Fruit fly (Drosophila melanogaster) whole organism, embryonic: ENCODE data around the gene mRpL14.

Experiments
- Adf1 ChIP-seq: fragments of 200-800 bp; sonication (Bioruptor generic); IDR thresholded peaks from 2 replicates; pipeline ENCODE4 v1.3.6; 2022; ENCODE audit warnings: missing biosample characterization, missing genetic modification characterization
- Antp ChIP-seq: fragments of 200-800 bp; sonication (Bioruptor generic); optimal IDR thresholded peaks from 3 replicates; lab custom pipeline; 2016; ENCODE audit warnings: missing biosample characterization, missing genetic modification characterization
- Asciz ChIP-seq: fragments of 200-800 bp; sonication (Bioruptor generic); optimal IDR thresholded peaks from 2 replicates; lab custom pipeline; 2017; ENCODE audit warnings: missing biosample characterization, mild to moderate bottlenecking, missing genetic modification characterization, missing genetic modification reagents
- BEAF-32 ChIP-seq: fragments of 200-800 bp; sonication (Bioruptor generic); optimal IDR thresholded peaks from 3 replicates; lab custom pipeline; 2017; ENCODE audit warnings: missing biosample characterization, missing genetic modification characterization, mild to moderate bottlenecking, moderate library complexity, missing genetic modification reagents
- CG10431 ChIP-seq: fragments of 200-800 bp; sonication (Bioruptor generic); optimal IDR thresholded peaks from 3 replicates; lab custom pipeline; 2018; ENCODE audit warnings: missing biosample characterization, mild to moderate bottlenecking, missing genetic modification characterization
- CG12219 ChIP-seq: fragments of 200-800 bp; sonication (Bioruptor generic); optimal IDR thresholded peaks from 3 replicates; lab custom pipeline; 2018; ENCODE audit warnings: missing biosample characterization, mild to moderate bottlenecking, missing genetic modification characterization
- CG12391 ChIP-seq: fragments of 200-800 bp; sonication (Bioruptor generic); optimal IDR thresholded peaks from 3 replicates; lab custom pipeline; 2018; ENCODE audit warnings: missing biosample characterization, mild to moderate bottlenecking, missing genetic modification characterization, moderate library complexity
- CG14667 ChIP-seq: fragments of 200-800 bp; sonication (Bioruptor generic); IDR thresholded peaks from 2 replicates; pipeline ENCODE4 v1.3.6; 2022; ENCODE audit warnings: missing biosample characterization, missing genetic modification characterization
- CG18262 ChIP-seq: fragments of 200-800 bp; optimal IDR thresholded peaks from 3 replicates; lab custom pipeline; 2019; ENCODE audit warnings: missing biosample characterization, mild to moderate bottlenecking, missing genetic modification characterization, moderate library complexity
- CG2129 ChIP-seq: fragments of 200-800 bp; sonication (Bioruptor generic); IDR thresholded peaks from 2 replicates; pipeline ENCODE4 v1.3.6; 2022; ENCODE audit warnings: missing biosample characterization, missing genetic modification characterization; ENCODE audit not compliant: partially characterized antibody
- CG2202 ChIP-seq: fragments of 200-800 bp; sonication (Bioruptor generic); optimal IDR thresholded peaks from 2 replicates; lab custom pipeline; 2018; ENCODE audit warnings: missing biosample characterization, mild to moderate bottlenecking, missing genetic modification characterization
- CG2889 ChIP-seq: fragments of 200-800 bp; sonication (Bioruptor generic); IDR thresholded peaks from 3 replicates; pipeline ENCODE4 v1.3.6; 2022; ENCODE audit warnings: missing biosample characterization, missing genetic modification characterization
- CG6654 ChIP-seq: fragments of 200-800 bp; sonication (Bioruptor generic); optimal IDR thresholded peaks from 2 replicates; lab custom pipeline; 2017; ENCODE audit warnings: missing biosample characterization, mild to moderate bottlenecking, missing genetic modification characterization
- CG6765 ChIP-seq: fragments of 200-800 bp; sonication (Bioruptor generic); optimal IDR thresholded peaks from 3 replicates; lab custom pipeline; 2017; ENCODE audit warnings: missing biosample characterization, mild to moderate bottlenecking, missing genetic modification characterization
- CG8478 ChIP-seq: fragments of >200 bp; optimal IDR thresholded peaks from 2 replicates; lab custom pipeline; 2018
- CG9932 ChIP-seq: fragments of 200-800 bp; sonication (Bioruptor generic); IDR thresholded peaks from 2 replicates; pipeline ENCODE4 v1.3.6; 2022; ENCODE audit warnings: missing biosample characterization, missing genetic modification characterization
- D19A ChIP-seq: fragments of 200-800 bp; optimal IDR thresholded peaks from 3 replicates; lab custom pipeline; 2019; ENCODE audit warnings: missing biosample characterization, mild to moderate bottlenecking, missing genetic modification characterization, moderate library complexity
- Dip2 ChIP-seq: fragments of 200-800 bp; sonication (Bioruptor generic); IDR thresholded peaks from 2 replicates; pipeline ENCODE4 v1.3.6; 2022; ENCODE audit warnings: missing biosample characterization, missing genetic modification characterization
- Dip3 ChIP-seq: fragments of 200-800 bp; sonication (Bioruptor generic); optimal IDR thresholded peaks from 3 replicates; lab custom pipeline; 2016; ENCODE audit warnings: missing biosample characterization, missing genetic modification characterization
- Doc2 ChIP-seq: fragments of 200-800 bp; sonication (Bioruptor generic); IDR thresholded peaks from 2 replicates; pipeline ENCODE4 v1.3.6; 2022; ENCODE audit warnings: missing biosample characterization, missing genetic modification characterization
- Elba2 ChIP-seq: fragments of 200-800 bp; sonication (Bioruptor generic); optimal IDR thresholded peaks from 3 replicates; lab custom pipeline; 2016; ENCODE audit warnings: missing biosample characterization, missing genetic modification characterization
- Ets65A ChIP-seq: fragments of 200-800 bp; sonication (Bioruptor generic); peaks from one replicate; lab custom pipeline; 2016; ENCODE audit warnings: missing biosample characterization, missing genetic modification characterization
- H2.0 ChIP-seq: fragments of 200-800 bp; sonication (Bioruptor generic); IDR thresholded peaks from 2 replicates; pipeline ENCODE4 v1.3.6; 2022; ENCODE audit warnings: missing biosample characterization, missing genetic modification characterization
- HLH54F ChIP-seq: fragments of 200-800 bp; sonication (Bioruptor generic); optimal IDR thresholded peaks from 3 replicates; lab custom pipeline; 2016; ENCODE audit warnings: missing biosample characterization, missing genetic modification characterization
- Hmx ChIP-seq: fragments of 200-800 bp; sonication (Bioruptor generic); optimal IDR thresholded peaks from 2 replicates; lab custom pipeline; 2016; ENCODE audit warnings: missing biosample characterization, missing genetic modification characterization
- Hr51 ChIP-seq, 2 experiments: fragments of 200-800 bp; sonication (Bioruptor generic); optimal IDR thresholded peaks; 2 replicates in 1 of 2; 3 replicates in 1 of 2; lab custom pipeline; 2016 to 2018; ENCODE audit warnings: missing biosample characterization in 2 of 2, missing genetic modification characterization in 2 of 2, mild to moderate bottlenecking in 1 of 2, moderate library complexity in 1 of 2
- Lim3 ChIP-seq: fragments of 200-800 bp; sonication (Bioruptor generic); IDR thresholded peaks from 2 replicates; pipeline ENCODE4 v1.3.6; 2022; ENCODE audit warnings: missing biosample characterization, missing genetic modification characterization
- Max ChIP-seq: fragments of 200-800 bp; sonication (Bioruptor generic); optimal IDR thresholded peaks from 2 replicates; lab custom pipeline; 2016; ENCODE audit warnings: missing biosample characterization, mild to moderate bottlenecking, missing genetic modification characterization
- NC2α ChIP-seq: fragments of 200-800 bp; sonication (Bioruptor generic); optimal IDR thresholded peaks from 2 replicates; lab custom pipeline; 2016; ENCODE audit warnings: missing biosample characterization, missing genetic modification characterization
- Oaz ChIP-seq: fragments of 200-800 bp; sonication (Bioruptor generic); IDR thresholded peaks from 2 replicates; pipeline ENCODE4 v1.3.6; 2022; ENCODE audit warnings: missing biosample characterization, missing genetic modification characterization
- Opbp ChIP-seq: fragments of 200-800 bp; sonication (Bioruptor generic); IDR thresholded peaks from 3 replicates; pipeline ENCODE4 v1.3.6; 2022; ENCODE audit warnings: missing biosample characterization, missing genetic modification characterization; ENCODE audit not compliant: partially characterized antibody
- Tbp ChIP-seq: fragments of >200 bp; optimal IDR thresholded peaks from 2 replicates; lab custom pipeline; 2018; ENCODE audit warnings: missing biosample characterization, missing genetic modification characterization
- Trl ChIP-seq, 3 experiments: fragments of >200 bp in 2 of 3; fragments of 200-800 bp in 1 of 3; sonication (Bioruptor generic) in 1 of 3; optimal IDR thresholded peaks; 2 replicates in 1 of 3; 3 replicates in 2 of 3; lab custom pipeline; 2016 to 2017; ENCODE audit warnings: missing biosample characterization in 1 of 3, missing genetic modification characterization in 1 of 3
- ato ChIP-seq: fragments of 200-800 bp; sonication (Bioruptor generic); IDR thresholded peaks from 2 replicates; pipeline ENCODE4 v1.3.6; 2022; ENCODE audit warnings: missing biosample characterization, missing genetic modification characterization; ENCODE audit not compliant: partially characterized antibody
- dati ChIP-seq: fragments of 200-800 bp; sonication (Bioruptor generic); IDR thresholded peaks from 2 replicates; pipeline ENCODE4 v1.3.6; 2022; ENCODE audit warnings: missing biosample characterization, missing genetic modification characterization
- en ChIP-seq: fragments of 200-800 bp; sonication (Bioruptor generic); optimal IDR thresholded peaks from 2 replicates; lab custom pipeline; 2016; ENCODE audit warnings: missing biosample characterization, missing genetic modification characterization
- esg ChIP-seq: fragments of 200-800 bp; sonication (Bioruptor generic); conservative IDR thresholded peaks from 2 replicates; pipeline ENCODE4 v1.3.6; 2022; ENCODE audit warnings: missing biosample characterization, missing genetic modification characterization
- eyg ChIP-seq: fragments of 200-800 bp; sonication (Bioruptor generic); optimal IDR thresholded peaks from 3 replicates; lab custom pipeline; 2016; ENCODE audit warnings: missing biosample characterization, missing genetic modification characterization
- kay ChIP-seq: fragments of 200-800 bp; sonication (Bioruptor generic); optimal IDR thresholded peaks from 2 replicates; lab custom pipeline; 2016; ENCODE audit warnings: missing biosample characterization, missing genetic modification characterization
- klu ChIP-seq: fragments of 200-800 bp; sonication (Bioruptor generic); IDR thresholded peaks from 2 replicates; pipeline ENCODE4 v1.3.6; 2022; ENCODE audit warnings: missing biosample characterization, missing genetic modification characterization
- nom ChIP-seq: fragments of 200-800 bp; sonication (Bioruptor generic); optimal IDR thresholded peaks from 2 replicates; lab custom pipeline; 2017; ENCODE audit warnings: missing biosample characterization, missing genetic modification characterization, mild to moderate bottlenecking, moderate library complexity, missing genetic modification reagents
- odd ChIP-seq: fragments of 200-800 bp; sonication (Bioruptor generic); optimal IDR thresholded peaks from 2 replicates; lab custom pipeline; 2017; ENCODE audit warnings: missing biosample characterization, mild to moderate bottlenecking, missing genetic modification characterization
- onecut ChIP-seq: fragments of 200-800 bp; sonication (Bioruptor generic); IDR thresholded peaks from 2 replicates; pipeline ENCODE4 v1.3.6; 2022; ENCODE audit warnings: missing biosample characterization, missing genetic modification characterization
- pfk ChIP-seq: fragments of 200-800 bp; sonication (Bioruptor generic); optimal IDR thresholded peaks from 2 replicates; lab custom pipeline; 2018; ENCODE audit warnings: missing biosample characterization, mild to moderate bottlenecking, missing genetic modification characterization, moderate library complexity
- sim ChIP-seq: fragments of 200-800 bp; sonication (Bioruptor generic); IDR thresholded peaks from 2 replicates; pipeline ENCODE4 v1.3.6; 2022; ENCODE audit warnings: missing biosample characterization, missing genetic modification characterization
- stwl ChIP-seq: fragments of 200-800 bp; sonication (Bioruptor generic); optimal IDR thresholded peaks from 3 replicates; lab custom pipeline; 2018; ENCODE audit warnings: missing biosample characterization, mild to moderate bottlenecking, missing genetic modification characterization, moderate library complexity
- tap ChIP-seq: fragments of 200-800 bp; optimal IDR thresholded peaks from 3 replicates; lab custom pipeline; 2019; ENCODE audit warnings: missing biosample characterization, mild to moderate bottlenecking, missing genetic modification characterization, moderate library complexity
- ttk ChIP-seq: fragments of 200-800 bp; sonication (Bioruptor generic); IDR thresholded peaks from 2 replicates; pipeline ENCODE4 v2.1.2; 2022; ENCODE audit warnings: missing biosample characterization, missing genetic modification characterization
- wdn ChIP-seq: fragments of 200-800 bp; sonication (Bioruptor generic); IDR thresholded peaks from 2 replicates; pipeline ENCODE4 v1.3.6; 2022; ENCODE audit warnings: missing biosample characterization, missing genetic modification characterization

The mRpL14 gene

DNA sequence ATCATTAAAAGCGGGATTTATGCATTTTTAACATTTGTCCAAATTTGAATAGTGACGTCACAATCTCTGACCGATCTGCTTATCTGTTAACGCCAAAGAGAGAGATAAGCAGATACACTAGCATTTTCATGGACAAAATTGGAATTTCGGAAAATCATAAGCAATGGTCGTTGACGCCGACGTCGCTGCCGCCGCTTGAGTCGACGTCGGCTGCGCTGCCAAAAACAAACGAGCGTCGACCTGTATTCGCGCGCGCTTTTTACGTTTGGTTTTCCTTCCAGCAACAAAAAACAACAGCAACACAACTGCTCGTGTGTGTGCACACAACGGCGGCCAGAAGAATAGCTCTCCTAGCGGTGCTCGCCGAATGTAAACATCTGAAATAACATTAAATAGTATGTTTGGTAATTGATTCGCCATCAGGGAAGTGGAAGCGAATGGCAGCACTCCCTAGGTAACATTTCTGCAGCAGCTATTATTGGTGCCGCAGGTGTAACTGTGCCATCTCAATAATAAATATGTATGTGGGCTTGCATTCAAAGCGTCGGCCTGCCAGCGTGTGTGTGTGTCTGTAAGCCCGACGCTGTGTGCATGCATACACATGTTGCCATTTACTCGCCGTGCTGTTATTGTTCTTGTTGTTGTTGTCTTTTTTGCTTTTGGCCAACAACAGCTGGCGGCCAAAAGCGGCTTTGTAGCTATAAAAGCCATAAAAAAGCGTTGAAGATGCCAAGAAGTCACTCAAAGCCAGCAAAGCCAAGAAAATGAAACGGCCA is 44.0 kb downstream of the mRpL14 start (continued):
- TF ChIP-seq en (GFP tag; lab: Kevin White, UChicago): peak; percentile 73
- peak; percentile 94 for TF ChIP-seq CG12391 (tag; lab: Kevin White, UChicago)
- TF ChIP-seq Lim3 (GFP tag; lab: Robert Waterston, UW): peak; percentile 88
- TF ChIP-seq CG14667: peak; percentile 96
- TF ChIP-seq tap: peak; percentile 95
- peak; percentile 93 for TF ChIP-seq Adf1 (GFP tag; lab: Robert Waterston, UW)
- TF ChIP-seq eyg (GFP tag; lab: Kevin White, UChicago): peak; percentile 87
- peak; percentile 90 for TF ChIP-seq HLH54F (GFP tag; lab: Kevin White, UChicago)
- peak; percentile 79 for TF ChIP-seq CG10431
- TF ChIP-seq Trl (optimal IDR thresholded peaks at IDR 0.05; lab: Kevin White, UChicago): no peak
- TF ChIP-seq Trl (GFP tag; optimal IDR thresholded peaks at IDR 0.05; lab: Kevin White, UChicago): peak; percentile 76
- TF ChIP-seq klu (GFP tag; lab: Robert Waterston, UW): peak; percentile 88
- TF ChIP-seq CG2889 (GFP tag; lab: Robert Waterston, UW): peak; percentile 95
- peak; percentile 31; the same call in 1 of the 3 replicates for TF ChIP-seq Opbp (GFP tag; lab: Robert Waterston, UW)
- peak; percentile 85 for TF ChIP-seq CG6654 (GFP tag; lab: Kevin White, UChicago)
- TF ChIP-seq CG18262: peak; percentile 95
- TF ChIP-seq ttk: peak; percentile 97
- TF ChIP-seq nom (GFP tag; lab: Kevin White, UChicago): peak; percentile 91
- TF ChIP-seq ato (GFP tag; lab: Robert Waterston, UW): no peak
- peak; percentile 94 for TF ChIP-seq CG9932 (GFP tag; lab: Robert Waterston, UW)
- peak; percentile 21 for TF ChIP-seq stwl (tag; lab: Kevin White, UChicago)
- TF ChIP-seq H2.0 (GFP tag; lab: Robert Waterston, UW): peak; percentile 98
- TF ChIP-seq Ets65A (GFP tag; lab: Kevin White, UChicago): peak; percentile 98
- TF ChIP-seq BEAF-32: peak; percentile 9
- peak; percentile 94 for TF ChIP-seq Antp
- TF ChIP-seq D19A: peak; percentile 88
- no peak for TF ChIP-seq CG8478 (lab: Kevin White, UChicago)
- no peak for TF ChIP-seq Tbp (GFP tag; lab: Kevin White, UChicago)
- no peak for TF ChIP-seq pfk (GFP tag; lab: Kevin White, UChicago)
- peak; percentile 97 for TF ChIP-seq CG12219 (GFP tag; lab: Kevin White, UChicago)
- peak; percentile 95 for TF ChIP-seq wdn (GFP tag; lab: Robert Waterston, UW)
- peak; percentile 93 for TF ChIP-seq sim (GFP tag; lab: Robert Waterston, UW)
- TF ChIP-seq odd (GFP tag; lab: Kevin White, UChicago): peak; percentile 93
- TF ChIP-seq Oaz (GFP tag; lab: Robert Waterston, UW): peak; percentile 95
- peak; percentile 22 for TF ChIP-seq Elba2 (GFP tag; lab: Kevin White, UChicago)
- peak; percentile 84 for TF ChIP-seq kay (GFP tag; lab: Kevin White, UChicago)
- peak; percentile 90 for TF ChIP-seq NC2α (GFP tag; lab: Kevin White, UChicago)
- TF ChIP-seq dati (GFP tag; lab: Robert Waterston, UW): peak; percentile 95
- TF ChIP-seq Max: peak; percentile 84
- peak; percentile 89 to 96 for TF ChIP-seq Hr51 (GFP tag; optimal IDR thresholded peaks at IDR 0.05; lab: Kevin White, UChicago)
- TF ChIP-seq Dip2 (GFP tag; lab: Robert Waterston, UW): 0 out of 2 replicates have a peak, but pooled peaks have one; percentile 40
- peak; percentile 73 for TF ChIP-seq Doc2
- TF ChIP-seq onecut (GFP tag; lab: Robert Waterston, UW): peak; percentile 94
- peak; percentile 77 for TF ChIP-seq CG6765 (GFP tag; lab: Kevin White, UChicago)
- peak; percentile 93 for TF ChIP-seq Asciz (GFP tag; lab: Kevin White, UChicago)
- peak; percentile 83 for TF ChIP-seq CG2202 (tag; lab: Kevin White, UChicago)
- TF ChIP-seq CG2129 (GFP tag; lab: Robert Waterston, UW): no peak
- TF ChIP-seq Hmx: peak; percentile 60
- peak; percentile 97 for TF ChIP-seq esg
- TF ChIP-seq Dip3 (GFP tag; lab: Kevin White, UChicago): peak; percentile 93
